Fruit fly (Drosophila melanogaster) whole organism: ENCODE data around the gene Stt3A.

ENCODE experiments used
- CG8478 ChIP-seq: fragments of >200 bp; optimal IDR thresholded peaks from 2 replicates; lab custom pipeline; 2018; ENCODE audit warnings: inconsistent platforms
- Dll ChIP-seq: fragments of >200 bp; optimal IDR thresholded peaks from 2 replicates; lab custom pipeline; 2017
- EcR ChIP-seq, 2 experiments: fragments of >200 bp; optimal IDR thresholded peaks; 2 replicates each; lab custom pipeline; 2017; ENCODE audit warnings: missing biosample characterization in 2 of 2, missing genetic modification characterization in 2 of 2, missing genetic modification reagents in 2 of 2
- pan ChIP-seq: fragments of >200 bp; optimal IDR thresholded peaks from 2 replicates; lab custom pipeline; 2017
- psq ChIP-seq: fragments of >200 bp; optimal IDR thresholded peaks from 2 replicates; lab custom pipeline; 2017
- usp ChIP-seq: fragments of >200 bp; optimal IDR thresholded peaks from 2 replicates; lab custom pipeline; 2017; ENCODE audit warnings: missing biosample characterization, missing genetic modification characterization, mixed read lengths

dm6 chrX:21056732-21057131, 3.0 kb upstream of the Stt3A start:
- TF ChIP-seq psq (lab: Kevin White, UChicago) (no peak), CG8478 (lab: Kevin White, UChicago) (no peak), Dll (no peak), EcR (GFP tag; optimal IDR thresholded peaks at IDR 0.05; lab: Kevin White, UChicago) (no peak), pan (no peak), usp (GFP tag; lab: Kevin White, UChicago) (no peak)
